Worm (Caenorhabditis elegans) whole organism, L4 larva: ENCODE data around the gene T10H9.8.

Source experiments
- F26F4.8 ChIP-seq: fragments of 200-800 bp; sonication (Bioruptor generic); conservative IDR thresholded peaks from 2 replicates; pipeline ENCODE4 v1.3.6; 2022; ENCODE audit warnings: missing genetic modification characterization, missing compliant biosample characterization
- F37D6.2 ChIP-seq: sonication (generic microtip); optimal IDR thresholded peaks from 2 replicates; lab custom pipeline; 2016; ENCODE audit warnings: mild to moderate bottlenecking, missing genetic modification characterization, missing compliant biosample characterization
- F44E2.7 ChIP-seq: fragments of 200-800 bp; sonication (Bioruptor generic); IDR thresholded peaks from 2 replicates; pipeline ENCODE4 v2.1.2; 2022; ENCODE audit warnings: missing genetic modification characterization, missing compliant biosample characterization
- F49E8.2 ChIP-seq: sonication (generic microtip); optimal IDR thresholded peaks from 2 replicates; lab custom pipeline; 2016; ENCODE audit warnings: missing compliant biosample characterization, mild to moderate bottlenecking, missing genetic modification characterization, borderline replicate concordance
- T20F7.1 ChIP-seq: fragments of 200-800 bp; sonication (Bioruptor generic); optimal IDR thresholded peaks from 2 replicates; lab custom pipeline; 2018; ENCODE audit warnings: mild to moderate bottlenecking, missing genetic modification characterization, missing compliant biosample characterization
- T26A8.4 ChIP-seq: fragments of 200-800 bp; sonication (Bioruptor generic); IDR thresholded peaks from 2 replicates; pipeline ENCODE4 v1.3.6; 2022; ENCODE audit warnings: missing genetic modification characterization, missing compliant biosample characterization
- Y105C5A.15 ChIP-seq: fragments of 200-800 bp; sonication (Bioruptor generic); IDR thresholded peaks from 2 replicates; pipeline ENCODE4 v1.3.6; 2022; ENCODE audit warnings: missing genetic modification characterization, missing compliant biosample characterization
- Y48G9A.11 ChIP-seq: fragments of 200-800 bp; sonication (Bioruptor generic); IDR thresholded peaks from 2 replicates; pipeline ENCODE4 v1.3.6; 2022; ENCODE audit warnings: missing genetic modification reagents, missing genetic modification characterization, missing compliant biosample characterization
- ZK337.2 ChIP-seq: fragments of 200-800 bp; sonication (Bioruptor generic); IDR thresholded peaks from 2 replicates; pipeline ENCODE4 v1.3.6; 2022; ENCODE audit warnings: missing genetic modification reagents, missing genetic modification characterization, missing compliant biosample characterization
- aha-1 ChIP-seq: fragments of 150-350 bp; peaks from one replicate; lab custom pipeline; 2014; ENCODE audit warnings: missing biosample characterization, missing genetic modification characterization
- arid-1 ChIP-seq: fragments of 200-800 bp; sonication (Bioruptor generic); conservative IDR thresholded peaks from 2 replicates; pipeline ENCODE4 v1.3.6; 2022; ENCODE audit warnings: missing genetic modification reagents, missing genetic modification characterization, missing compliant biosample characterization
- ceh-62 ChIP-seq: sonication (generic microtip); optimal IDR thresholded peaks from 2 replicates; lab custom pipeline; 2017; ENCODE audit warnings: missing biosample characterization, missing genetic modification characterization
- ces-1 ChIP-seq: fragments of 150-350 bp; sonication (generic microtip); optimal IDR thresholded peaks from 4 replicates; lab custom pipeline; 2014; ENCODE audit warnings: missing biosample characterization, missing genetic modification reagents, missing genetic modification characterization
- cey-2 ChIP-seq: sonication (generic microtip); optimal IDR thresholded peaks from 3 replicates; lab custom pipeline; 2017; ENCODE audit warnings: missing genetic modification characterization, mild to moderate bottlenecking, missing compliant biosample characterization, antibody characterized with exemption, borderline replicate concordance; ENCODE audit not compliant: insufficient read depth
- daf-16 ChIP-seq, 3 experiments: sonication (generic microtip); optimal IDR thresholded peaks; 2 replicates each; lab custom pipeline; 2016 to 2017; ENCODE audit warnings: missing genetic modification characterization in 3 of 3, missing genetic modification reagents in 3 of 3, mild to moderate bottlenecking in 2 of 3, missing compliant biosample characterization in 2 of 3, missing biosample characterization in 1 of 3, moderate library complexity in 1 of 3
- dmd-6 ChIP-seq: fragments of 200-800 bp; sonication (Bioruptor generic); IDR thresholded peaks from 2 replicates; pipeline ENCODE4 v1.3.6; 2022; ENCODE audit warnings: missing genetic modification reagents, missing genetic modification characterization, missing compliant biosample characterization
- dmd-8 ChIP-seq: fragments of 200-800 bp; sonication (Bioruptor generic); IDR thresholded peaks from 2 replicates; pipeline ENCODE4 v1.3.6; 2022; ENCODE audit warnings: missing genetic modification characterization, missing compliant biosample characterization
- fos-1 ChIP-seq: fragments of 150-350 bp; optimal IDR thresholded peaks from 2 replicates; lab custom pipeline; 2014; ENCODE audit warnings: missing biosample characterization, missing genetic modification characterization
- hif-1 ChIP-seq, 2 experiments: sonication (generic microtip); optimal IDR thresholded peaks; 2 replicates each; lab custom pipeline; 2016 to 2017; ENCODE audit warnings: missing compliant biosample characterization in 2 of 2, missing genetic modification characterization in 2 of 2, missing genetic modification reagents in 2 of 2, missing genotype in 2 of 2, mild to moderate bottlenecking in 1 of 2
- hmg-1.1 ChIP-seq: fragments of 200-800 bp; sonication (Bioruptor generic); IDR thresholded peaks from 2 replicates; pipeline ENCODE4 v1.3.6; 2022; ENCODE audit warnings: missing genetic modification reagents, missing genetic modification characterization, missing compliant biosample characterization
- lim-7 ChIP-seq: fragments of 200-800 bp; sonication (Bioruptor generic); IDR thresholded peaks from 2 replicates; pipeline ENCODE4 v1.3.6; 2022; ENCODE audit warnings: missing genetic modification characterization, missing compliant biosample characterization
- lin-1 ChIP-seq: fragments of 200-800 bp; sonication (Bioruptor generic); IDR thresholded peaks from 2 replicates; pipeline ENCODE4 v1.3.6; 2022; ENCODE audit warnings: missing genetic modification reagents, missing genetic modification characterization, missing compliant biosample characterization
- madf-5 ChIP-seq, 2 experiments: fragments of 200-800 bp; sonication (Bioruptor generic); IDR thresholded peaks; 2 replicates each; pipeline ENCODE4 v1.3.6; 2022; ENCODE audit warnings: missing compliant biosample characterization in 2 of 2, missing genetic modification characterization in 2 of 2
- madf-9 ChIP-seq: fragments of 200-800 bp; sonication (Bioruptor generic); conservative IDR thresholded peaks from 2 replicates; pipeline ENCODE4 v1.3.6; 2022; ENCODE audit warnings: missing genetic modification reagents, missing genetic modification characterization, missing compliant biosample characterization
- mdl-1 ChIP-seq, 2 experiments: fragments of 150-350 bp in 1 of 2; sonication (generic microtip) in 1 of 2; optimal IDR thresholded peaks; 2 replicates each; lab custom pipeline; 2014 to 2017; ENCODE audit warnings: missing biosample characterization in 2 of 2, missing genetic modification characterization in 2 of 2
- nhr-10 ChIP-seq: fragments of 150-350 bp; optimal IDR thresholded peaks from 2 replicates; lab custom pipeline; 2014; ENCODE audit warnings: missing biosample characterization, missing genetic modification characterization
- nhr-11 ChIP-seq: fragments of 150-350 bp; optimal IDR thresholded peaks from 2 replicates; lab custom pipeline; 2014; ENCODE audit warnings: missing biosample characterization, missing genetic modification characterization
- nhr-111 ChIP-seq: fragments of 200-800 bp; sonication (Bioruptor generic); optimal IDR thresholded peaks from 2 replicates; lab custom pipeline; 2018; ENCODE audit warnings: mild to moderate bottlenecking, missing genetic modification characterization, missing compliant biosample characterization
- nhr-25 ChIP-seq: sonication (generic microtip); optimal IDR thresholded peaks from 2 replicates; lab custom pipeline; 2017; ENCODE audit warnings: missing genetic modification characterization, mild to moderate bottlenecking, missing compliant biosample characterization, antibody characterized with exemption, moderate library complexity, borderline replicate concordance; ENCODE audit not compliant: insufficient read depth
- nhr-42 ChIP-seq: fragments of 200-800 bp; sonication (Bioruptor generic); IDR thresholded peaks from 2 replicates; pipeline ENCODE4 v1.3.6; 2022; ENCODE audit warnings: missing genetic modification characterization, missing compliant biosample characterization
- nhr-48 ChIP-seq: sonication (generic microtip); optimal IDR thresholded peaks from 2 replicates; lab custom pipeline; 2016; ENCODE audit warnings: mild to moderate bottlenecking, missing genetic modification characterization, missing compliant biosample characterization
- nhr-76 ChIP-seq: fragments of 150-350 bp; optimal IDR thresholded peaks from 2 replicates; lab custom pipeline; 2014; ENCODE audit warnings: missing biosample characterization, missing genetic modification characterization
- php-3 ChIP-seq: fragments of 200-800 bp; sonication (Bioruptor generic); IDR thresholded peaks from 2 replicates; pipeline ENCODE4 v1.3.6; 2022; ENCODE audit warnings: missing genetic modification reagents, missing genetic modification characterization, missing compliant biosample characterization
- set-16 ChIP-seq: fragments of 200-800 bp; sonication (Bioruptor generic); IDR thresholded peaks from 2 replicates; pipeline ENCODE4 v1.3.6; 2022; ENCODE audit warnings: missing genetic modification reagents, missing genetic modification characterization, missing compliant biosample characterization
- skn-1 ChIP-seq: fragments of 150-350 bp; optimal IDR thresholded peaks from 2 replicates; lab custom pipeline; 2014; ENCODE audit warnings: missing biosample characterization, missing genetic modification characterization
- tra-1 ChIP-seq: fragments of 200-800 bp; sonication (Bioruptor generic); IDR thresholded peaks from 2 replicates; pipeline ENCODE4 v1.3.6; 2022; ENCODE audit warnings: missing genetic modification reagents, missing genetic modification characterization, missing compliant biosample characterization
- unc-130 ChIP-seq: sonication (generic microtip); optimal IDR thresholded peaks from 2 replicates; lab custom pipeline; 2016; ENCODE audit warnings: missing genetic modification reagents, missing genetic modification characterization, missing compliant biosample characterization
- zfp-2 ChIP-seq: sonication (generic microtip); optimal IDR thresholded peaks from 2 replicates; lab custom pipeline; 2016; ENCODE audit warnings: mild to moderate bottlenecking, missing genetic modification characterization, missing compliant biosample characterization
- ztf-7 ChIP-seq: fragments of 150-350 bp; optimal IDR thresholded peaks from 2 replicates; lab custom pipeline; 2014; ENCODE audit warnings: missing biosample characterization, missing genetic modification characterization

Gene T10H9.8

ce11 chrV:6620809-6621208, 31.3 kb upstream of the T10H9.8 start:
- TF ChIP-seq Y105C5A.15 (GFP tag; lab: Robert Waterston, UW) = no peak
- TF ChIP-seq lin-1 (GFP tag; lab: Robert Waterston, UW) = no peak
- no peak for TF ChIP-seq nhr-111 (GFP tag; lab: Kevin White, UChicago)
- TF ChIP-seq dmd-8 (GFP tag; lab: Robert Waterston, UW) = no peak
- no peak for TF ChIP-seq F44E2.7
- TF ChIP-seq F49E8.2 (tag; lab: Kevin White, UChicago) = no peak
- no peak for TF ChIP-seq arid-1 (GFP tag; lab: Robert Waterston, UW)
- TF ChIP-seq zfp-2 (tag; lab: Kevin White, UChicago) = no peak
- TF ChIP-seq lim-7 (GFP tag; lab: Robert Waterston, UW) = no peak
- no peak for TF ChIP-seq madf-5 (GFP tag; IDR thresholded peaks at IDR 0.05; lab: Robert Waterston, UW)
- TF ChIP-seq Y48G9A.11 = no peak
- no peak for TF ChIP-seq aha-1 (tag; lab: Kevin White, UChicago)
- no peak for TF ChIP-seq hmg-1.1 (GFP tag; lab: Robert Waterston, UW)
- TF ChIP-seq ceh-62 = no peak
- TF ChIP-seq tra-1 = no peak
- no peak for TF ChIP-seq unc-130
- TF ChIP-seq nhr-48 (tag; lab: Kevin White, UChicago) = no peak

DNA sequence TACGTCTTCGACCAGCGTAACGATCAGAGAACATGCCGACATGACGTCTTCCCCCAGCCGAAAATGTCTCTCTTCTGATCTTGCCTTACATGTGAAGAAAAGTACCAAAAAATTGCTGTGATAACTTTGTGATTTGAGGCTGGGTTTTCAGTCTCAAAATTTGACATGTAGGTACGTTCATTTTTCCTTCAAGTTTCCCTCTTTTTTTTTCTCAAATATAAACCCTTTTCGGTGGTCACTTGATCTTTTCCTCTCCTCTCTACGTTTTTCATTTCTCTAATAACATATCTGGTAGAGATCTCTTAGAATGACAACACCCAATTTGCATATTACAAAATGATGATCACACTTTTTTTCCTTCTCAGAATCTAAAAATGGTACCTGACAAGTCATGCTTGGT, 30.3 kb upstream of the T10H9.8 start, which contains the start of gene nhr-37:
Gene nhr-37, plus strand, starts transcription at position 301 of the 400 bp plus-strand sequence.
- TF ChIP-seq nhr-42 (GFP tag; lab: Robert Waterston, UW) (no peak), F37D6.2 (tag; lab: Kevin White, UChicago) (no peak), php-3 (GFP tag; lab: Robert Waterston, UW) (no peak), madf-9 (GFP tag; lab: Robert Waterston, UW) (no peak), fos-1 (no peak), dmd-6 (no peak), nhr-25 (tag; lab: Kevin White, UChicago) (no peak), F26F4.8 (no peak), mdl-1 (tag; optimal IDR thresholded peaks at IDR 0.05; lab: Kevin White, UChicago) (no peak), dmd-8 (GFP tag; lab: Robert Waterston, UW) (no peak), nhr-10 (tag; lab: Kevin White, UChicago) (no peak), skn-1 (tag; lab: Kevin White, UChicago) (no peak), ZK337.2 (GFP tag; lab: Robert Waterston, UW) (no peak), T20F7.1 (GFP tag; lab: Kevin White, UChicago) (no peak), nhr-76 (tag; lab: Kevin White, UChicago) (no peak), T26A8.4 (no peak)
- TF ChIP-seq, all 104 proteins: peak for 0

DNA sequence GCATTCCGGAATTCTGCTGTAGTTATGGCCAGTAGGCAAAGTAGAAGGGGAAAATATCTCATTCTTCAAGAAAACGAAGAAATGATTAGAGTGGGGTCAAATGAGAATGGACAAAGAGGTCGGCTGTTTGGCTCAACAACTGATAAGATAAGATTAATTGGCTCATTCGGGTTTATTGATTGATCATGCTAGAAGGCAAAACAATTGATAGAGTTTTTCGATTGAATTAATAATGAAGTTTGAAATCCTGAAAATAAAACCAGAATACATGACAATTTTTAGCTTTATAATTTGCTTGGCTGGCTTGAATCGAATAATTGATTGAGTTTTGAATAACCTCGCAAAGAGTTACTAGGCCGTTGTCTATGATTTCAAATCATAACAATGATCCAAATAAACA, 25.9 kb upstream of the T10H9.8 start, which contains the start of gene ppt-1:
Gene ppt-1, minus strand, starts transcription at position 101 of the 400 bp plus-strand sequence.
- TF ChIP-seq set-16 (GFP tag; lab: Robert Waterston, UW) = no peak
- TF ChIP-seq ztf-7 = no peak
- TF ChIP-seq hif-1 (tag; optimal IDR thresholded peaks at IDR 0.05; lab: Kevin White, UChicago) = no peak
- TF ChIP-seq F49E8.2 (tag; lab: Kevin White, UChicago) = no peak
- TF ChIP-seq madf-9 (GFP tag; lab: Robert Waterston, UW) = no peak
- TF ChIP-seq F44E2.7 = no peak
- no peak for TF ChIP-seq daf-16 (GFP tag; optimal IDR thresholded peaks at IDR 0.05; lab: Kevin White, UChicago)
- no peak for TF ChIP-seq daf-16 (tag; optimal IDR thresholded peaks at IDR 0.05; lab: Kevin White, UChicago)

DNA sequence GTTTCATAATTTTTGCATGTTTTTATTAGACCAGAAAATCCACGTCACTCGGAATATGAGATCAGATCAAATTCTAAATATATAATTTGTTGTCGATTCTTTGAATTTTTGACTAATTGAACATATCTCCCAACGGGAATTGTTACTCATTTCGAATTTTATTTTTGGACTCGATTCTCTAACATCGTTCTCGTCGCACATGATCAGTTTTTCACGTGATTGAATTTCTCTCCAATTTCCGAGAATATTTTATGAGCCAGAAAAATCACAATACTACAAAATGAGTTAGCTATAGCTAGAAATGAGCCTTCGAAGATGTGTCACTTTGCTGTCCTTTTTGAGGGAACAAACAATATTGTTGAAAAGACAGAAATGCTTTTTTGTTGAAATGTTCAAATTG, 21.4 kb upstream of the T10H9.8 start:
- TF ChIP-seq nhr-48 (tag; lab: Kevin White, UChicago) (peak; percentile 28), ces-1 (no peak), nhr-11 (tag; lab: Kevin White, UChicago) (peak; percentile 63), cey-2 (tag; lab: Kevin White, UChicago) (no peak)
